Worm (Caenorhabditis elegans): ENCODE measurements around the gene ugt-33.

ugt-33 gene

DNA sequence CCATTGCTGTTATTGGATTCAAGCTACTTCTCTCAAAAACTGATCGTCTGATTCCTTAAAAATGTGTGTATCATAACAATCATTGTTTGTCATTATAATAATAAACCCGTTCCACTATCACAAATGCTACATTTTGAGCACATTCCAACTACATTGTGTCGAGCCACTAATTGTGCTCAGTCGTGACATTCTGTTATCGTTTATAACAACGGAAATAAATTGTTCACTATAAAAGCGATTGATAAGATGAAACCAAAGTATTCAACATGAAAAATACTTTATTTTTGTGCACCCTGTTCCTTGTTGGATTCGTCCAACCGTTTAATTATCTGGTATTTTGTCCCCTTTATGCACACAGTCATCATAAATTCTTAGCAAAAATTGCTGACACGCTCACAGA is at the start of gene ugt-33:
Gene ugt-33 (plus strand): TSS at position 260 of the 400 bp plus-strand sequence.
- TF ChIP-seq daf-16 (GFP tag; optimal IDR thresholded peaks at IDR 0.05), result no peak
- TF ChIP-seq daf-16 (tag; optimal IDR thresholded peaks at IDR 0.05), result peak; percentile 63
- TF ChIP-seq pqm-1 (tag; optimal IDR thresholded peaks at IDR 0.05), result peak; percentile 74
- TF ChIP-seq hlh-11 (tag; optimal IDR thresholded peaks at IDR 0.05), result peak; percentile 56
- TF ChIP-seq egl-27 (tag; optimal IDR thresholded peaks at IDR 0.05), result no peak
- peak; percentile 97 for TF ChIP-seq nhr-28 (tag; optimal IDR thresholded peaks at IDR 0.05)
- TF ChIP-seq ztf-11 (tag; optimal IDR thresholded peaks at IDR 0.05), result no peak
- no peak for TF ChIP-seq ceh-62 (tag; optimal IDR thresholded peaks at IDR 0.05)
- TF ChIP-seq php-3 (GFP tag; IDR thresholded peaks at IDR 0.05), result 0 out of 2 replicates have a peak, but pooled peaks have one; percentile 11
- TF ChIP-seq aha-1 (tag), result peak; percentile 81
- TF ChIP-seq snpc-4 (tag; optimal IDR thresholded peaks at IDR 0.05), result no peak
- peak; percentile 54 for TF ChIP-seq nhr-77 (tag; optimal IDR thresholded peaks at IDR 0.05)
- TF ChIP-seq dve-1 (tag; optimal IDR thresholded peaks at IDR 0.05; ENCODE audit: insufficient read depth), result peak; percentile 62
- TF ChIP-seq dmd-6 (GFP tag; IDR thresholded peaks at IDR 0.05), result peak; percentile 37; the same call in 1 of the 2 replicates
- no peak for TF ChIP-seq spr-3 (GFP tag; optimal IDR thresholded peaks at IDR 0.05)

DNA sequence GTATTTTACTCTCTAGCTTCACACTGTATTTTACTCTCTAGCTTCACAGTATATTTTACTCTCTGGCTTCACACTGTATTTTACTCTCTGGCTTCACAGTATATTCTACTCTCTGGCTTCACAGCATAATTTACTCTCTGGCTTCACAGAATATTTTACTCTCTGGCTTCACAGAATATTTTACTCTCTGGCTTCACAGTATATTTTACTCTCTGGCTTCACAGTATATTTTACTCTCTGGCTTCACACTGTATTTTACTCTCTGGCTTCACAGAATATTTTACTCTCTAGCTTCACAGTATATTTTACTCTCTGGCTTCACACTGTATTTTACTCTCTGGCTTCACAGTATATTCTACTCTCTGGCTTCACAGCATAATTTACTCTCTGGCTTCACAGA is 43.3 kb upstream of the ugt-33 start:
- TF ChIP-seq dmd-6 (GFP tag; IDR thresholded peaks at IDR 0.05), result 0 out of 2 replicates have a peak, but pooled peaks have one; percentile 9

DNA sequence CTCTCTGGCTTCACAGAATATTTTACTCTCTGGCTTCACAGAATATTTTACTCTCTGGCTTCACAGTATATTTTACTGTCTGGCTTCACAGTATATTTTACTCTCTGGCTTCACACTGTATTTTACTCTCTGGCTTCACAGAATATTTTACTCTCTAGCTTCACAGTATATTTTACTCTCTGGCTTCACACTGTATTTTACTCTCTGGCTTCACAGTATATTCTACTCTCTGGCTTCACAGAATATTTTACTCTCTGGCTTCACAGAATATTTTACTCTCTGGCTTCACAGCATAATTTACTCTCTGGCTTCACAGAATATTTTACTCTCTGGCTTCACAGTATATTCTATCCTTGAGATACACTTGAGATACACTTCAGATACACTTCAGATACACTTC is 42.9 kb upstream of the ugt-33 start:
- TF ChIP-seq ctbp-1 (GFP tag; IDR thresholded peaks at IDR 0.05), result 0 out of 2 replicates have a peak, but pooled peaks have one; percentile 11
- peak; percentile 62; the same call in 1 of the 2 replicates for TF ChIP-seq lim-7 (GFP tag; IDR thresholded peaks at IDR 0.05)
- 0 out of 2 replicates have a peak, but pooled peaks have one; percentile 16 for TF ChIP-seq lin-1 (GFP tag; IDR thresholded peaks at IDR 0.05)
- peak in 1 of 2 experiments; percentile 74; a peak in 1 of 4 replicates for TF ChIP-seq madf-5 (GFP tag; IDR thresholded peaks at IDR 0.05)
- 0 out of 2 replicates have a peak, but pooled peaks have one; percentile 22 for TF ChIP-seq mxl-2 (GFP tag; conservative IDR thresholded peaks at IDR 0.05)
- peak; percentile 89 for TF ChIP-seq F26F4.8 (GFP tag; conservative IDR thresholded peaks at IDR 0.05)
- TF ChIP-seq Y105C5A.15 (GFP tag; IDR thresholded peaks at IDR 0.05), result peak; percentile 61; the same call in 1 of the 2 replicates

DNA sequence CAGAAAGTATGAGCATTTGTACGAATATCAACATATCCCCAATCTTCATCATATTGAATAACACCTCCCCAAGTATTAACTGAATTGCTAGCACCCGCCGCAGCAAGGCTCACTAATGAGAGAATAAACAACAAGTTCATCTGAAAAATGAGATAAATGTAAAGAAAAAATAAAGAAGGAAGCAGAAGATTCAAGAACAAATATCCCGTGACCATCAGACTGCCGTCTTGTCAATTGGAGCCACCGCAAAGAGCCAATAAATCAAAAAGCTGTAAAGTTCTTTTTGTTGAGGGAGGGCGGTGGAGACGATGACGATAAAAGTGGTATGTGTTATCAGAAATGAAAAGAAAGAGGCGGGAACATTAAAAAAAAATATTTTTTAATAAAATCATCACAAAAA is 39.7 kb upstream of the ugt-33 start, which contains the start of gene Y32F6A.5:
Gene Y32F6A.5 (minus strand): TSS at position 140 of the 400 bp plus-strand sequence.
- TF ChIP-seq zfp-2 (tag; optimal IDR thresholded peaks at IDR 0.05), result no peak
- TF ChIP-seq F44E2.7 (GFP tag; IDR thresholded peaks at IDR 0.05), result no peak
- no peak for TF ChIP-seq T20F7.1 (GFP tag; optimal IDR thresholded peaks at IDR 0.05)
- no peak for TF ChIP-seq skn-1 (tag; optimal IDR thresholded peaks at IDR 0.05)
- TF ChIP-seq rbr-2 (tag; optimal IDR thresholded peaks at IDR 0.05), result no peak
- no peak for TF ChIP-seq nhr-237 (tag; optimal IDR thresholded peaks at IDR 0.05)
- no peak for TF ChIP-seq spr-3 (GFP tag; optimal IDR thresholded peaks at IDR 0.05)
- TF ChIP-seq mxl-2 (GFP tag; conservative IDR thresholded peaks at IDR 0.05), result no peak
- no peak for TF ChIP-seq mxl-3 (GFP tag; optimal IDR thresholded peaks at IDR 0.05)
- TF ChIP-seq lin-15B (tag; optimal IDR thresholded peaks at IDR 0.05), result no peak
- TF ChIP-seq set-16 (GFP tag; IDR thresholded peaks at IDR 0.05), result no peak
- no peak for TF ChIP-seq dmd-6 (GFP tag; IDR thresholded peaks at IDR 0.05)
- TF ChIP-seq ceh-44 (GFP tag; IDR thresholded peaks at IDR 0.05), result no peak
- no peak for TF ChIP-seq zip-11 (GFP tag; IDR thresholded peaks at IDR 0.05)
- TF ChIP-seq nhr-11 (tag; optimal IDR thresholded peaks at IDR 0.05), result peak; percentile 51
- TF ChIP-seq php-3 (GFP tag; IDR thresholded peaks at IDR 0.05), result no peak
- TF ChIP-seq pha-4 (GFP tag; IDR thresholded peaks at IDR 0.05), result no peak
- no peak for TF ChIP-seq pha-4 (tag; optimal IDR thresholded peaks at IDR 0.05)
- TF ChIP-seq mdt-29 (GFP tag; IDR thresholded peaks at IDR 0.05), result peak; percentile 71; the same call in 1 of the 2 replicates
- TF ChIP-seq Y105C5A.15 (GFP tag; IDR thresholded peaks at IDR 0.05), result no peak
- TF ChIP-seq lim-7 (GFP tag; IDR thresholded peaks at IDR 0.05), result no peak
- no peak for TF ChIP-seq fos-1 (tag; optimal IDR thresholded peaks at IDR 0.05)
- no peak for TF ChIP-seq ZK546.5 (tag; optimal IDR thresholded peaks at IDR 0.05)
- TF ChIP-seq dve-1 (tag; optimal IDR thresholded peaks at IDR 0.05; ENCODE audit: insufficient read depth), result no peak
- TF ChIP-seq zfp-3 (GFP tag; conservative IDR thresholded peaks at IDR 0.05), result no peak
- TF ChIP-seq R02D3.7 (tag; optimal IDR thresholded peaks at IDR 0.05), result no peak
- TF ChIP-seq nhr-41 (GFP tag; IDR thresholded peaks at IDR 0.05), result no peak
- TF ChIP-seq pqm-1 (tag; optimal IDR thresholded peaks at IDR 0.05), result no peak
- no peak for TF ChIP-seq snpc-1.2 (GFP tag; IDR thresholded peaks at IDR 0.05)
- TF ChIP-seq lin-39 (tag; optimal IDR thresholded peaks at IDR 0.05), result no peak
- no peak for TF ChIP-seq ztf-11 (tag; optimal IDR thresholded peaks at IDR 0.05)
- TF ChIP-seq ceh-20 (GFP tag; IDR thresholded peaks at IDR 0.05), result peak; percentile 65
- TF ChIP-seq Y75B8A.6 (GFP tag; IDR thresholded peaks at IDR 0.05), result no peak
- no peak for TF ChIP-seq ceh-62 (tag; optimal IDR thresholded peaks at IDR 0.05)

Data from whole organism, L4 larva.